Fruit fly (Drosophila melanogaster) whole organism, prepupa: ENCODE results near the gene Pburs.

Source experiments
- Blimp-1 ChIP-seq: fragments of 200-800 bp; sonication (Bioruptor generic); optimal IDR thresholded peaks from 3 replicates; lab custom pipeline; 2017; ENCODE audit warnings: missing biosample characterization, missing genetic modification characterization, mild to moderate bottlenecking, moderate library complexity, missing genetic modification reagents
- CG11294 ChIP-seq: fragments of 200-800 bp; sonication (Bioruptor generic); IDR thresholded peaks from 2 replicates; pipeline ENCODE4 v1.3.6; 2022; ENCODE audit warnings: missing biosample characterization, missing genetic modification characterization
- CG15336 ChIP-seq: fragments of 200-800 bp; sonication (Bioruptor generic); IDR thresholded peaks from 2 replicates; pipeline ENCODE4 v1.3.6; 2022; ENCODE audit warnings: missing biosample characterization, missing genetic modification characterization
- CG1621 ChIP-seq: fragments of 200-800 bp; sonication (Bioruptor generic); optimal IDR thresholded peaks from 3 replicates; lab custom pipeline; 2018; ENCODE audit warnings: missing biosample characterization, mild to moderate bottlenecking, missing genetic modification characterization
- CG16779 ChIP-seq: fragments of 200-800 bp; sonication (Bioruptor generic); optimal IDR thresholded peaks from 3 replicates; lab custom pipeline; 2017; ENCODE audit warnings: missing biosample characterization, mild to moderate bottlenecking, missing genetic modification characterization
- CG3919 ChIP-seq: fragments of 200-800 bp; sonication (Bioruptor generic); optimal IDR thresholded peaks from 3 replicates; lab custom pipeline; 2016; ENCODE audit warnings: missing biosample characterization, missing genetic modification characterization
- CG4318 ChIP-seq: fragments of 200-800 bp; sonication (Bioruptor generic); optimal IDR thresholded peaks from 3 replicates; lab custom pipeline; 2017; ENCODE audit warnings: missing biosample characterization, mild to moderate bottlenecking, missing genetic modification characterization
- CG6163 ChIP-seq: fragments of 200-800 bp; sonication (Bioruptor generic); IDR thresholded peaks from 3 replicates; pipeline ENCODE4 v1.3.6; 2022; ENCODE audit warnings: missing biosample characterization, missing genetic modification characterization
- CG6276 ChIP-seq: fragments of 200-800 bp; sonication (Bioruptor generic); optimal IDR thresholded peaks from 2 replicates; lab custom pipeline; 2017; ENCODE audit warnings: missing biosample characterization, mild to moderate bottlenecking, missing genetic modification characterization
- CG6792 ChIP-seq: fragments of 200-800 bp; sonication (Bioruptor generic); optimal IDR thresholded peaks from 3 replicates; lab custom pipeline; 2016; ENCODE audit warnings: missing biosample characterization, missing genetic modification characterization
- CG6854 ChIP-seq: fragments of 200-800 bp; sonication (Bioruptor generic); optimal IDR thresholded peaks from 2 replicates; lab custom pipeline; 2017; ENCODE audit warnings: missing biosample characterization, mild to moderate bottlenecking, missing genetic modification characterization
- CG7368 ChIP-seq: fragments of 200-800 bp; sonication (Bioruptor generic); optimal IDR thresholded peaks from 3 replicates; lab custom pipeline; 2016; ENCODE audit warnings: missing biosample characterization, missing genetic modification characterization
- CG8119 ChIP-seq: fragments of 200-800 bp; sonication (Bioruptor generic); IDR thresholded peaks from 3 replicates; pipeline ENCODE4 v1.3.6; 2022; ENCODE audit warnings: missing biosample characterization, missing genetic modification characterization
- CG8319 ChIP-seq: fragments of 200-800 bp; sonication (Bioruptor generic); optimal IDR thresholded peaks from 3 replicates; lab custom pipeline; 2016; ENCODE audit warnings: missing biosample characterization, missing genetic modification characterization
- CG9139 ChIP-seq: fragments of 200-800 bp; sonication (Bioruptor generic); optimal IDR thresholded peaks from 3 replicates; lab custom pipeline; 2017; ENCODE audit warnings: missing biosample characterization, mild to moderate bottlenecking, missing genetic modification characterization
- Eip78C ChIP-seq: fragments of 200-800 bp; sonication (Bioruptor generic); peaks from one replicate; lab custom pipeline; 2016; ENCODE audit warnings: missing biosample characterization, missing genetic modification characterization
- Eip93F ChIP-seq: fragments of 200-800 bp; sonication (Bioruptor generic); optimal IDR thresholded peaks from 2 replicates; lab custom pipeline; 2016; ENCODE audit warnings: missing biosample characterization, mild to moderate bottlenecking, missing genetic modification characterization
- Ets96B ChIP-seq: fragments of 200-800 bp; optimal IDR thresholded peaks from 2 replicates; lab custom pipeline; 2019; ENCODE audit warnings: missing biosample characterization, mild to moderate bottlenecking, missing genetic modification characterization, moderate library complexity
- Lpt ChIP-seq: fragments of 200-800 bp; sonication (Bioruptor generic); optimal IDR thresholded peaks from 3 replicates; lab custom pipeline; 2016; ENCODE audit warnings: missing biosample characterization, missing genetic modification characterization
- Met ChIP-seq: fragments of 200-800 bp; sonication (Bioruptor generic); optimal IDR thresholded peaks from 3 replicates; lab custom pipeline; 2016; ENCODE audit warnings: missing biosample characterization, missing genetic modification characterization
- OdsH ChIP-seq: fragments of 200-800 bp; sonication (Bioruptor generic); optimal IDR thresholded peaks from 3 replicates; lab custom pipeline; 2016; ENCODE audit warnings: missing biosample characterization, missing genetic modification characterization
- Sox102F ChIP-seq: fragments of 200-800 bp; sonication (Bioruptor generic); optimal IDR thresholded peaks from 2 replicates; lab custom pipeline; 2016; ENCODE audit warnings: missing biosample characterization, mild to moderate bottlenecking, missing genetic modification characterization
- Sox14 ChIP-seq: fragments of 200-800 bp; sonication (Bioruptor generic); optimal IDR thresholded peaks from 3 replicates; lab custom pipeline; 2016; ENCODE audit warnings: missing biosample characterization, missing genetic modification characterization
- cyc ChIP-seq: fragments of 200-800 bp; sonication (Bioruptor generic); optimal IDR thresholded peaks from 3 replicates; lab custom pipeline; 2016; ENCODE audit warnings: missing biosample characterization, missing genetic modification characterization
- dsx ChIP-seq: fragments of 200-800 bp; optimal IDR thresholded peaks from 3 replicates; lab custom pipeline; 2019; ENCODE audit warnings: missing biosample characterization, mild to moderate bottlenecking, missing genetic modification characterization, moderate library complexity; ENCODE audit not compliant: poor library complexity, severe bottlenecking
- eg ChIP-seq: fragments of 200-800 bp; sonication (Bioruptor generic); IDR thresholded peaks from 3 replicates; pipeline ENCODE4 v1.3.6; 2022; ENCODE audit warnings: missing biosample characterization, missing genetic modification characterization
- esn ChIP-seq: fragments of 200-800 bp; sonication (Bioruptor generic); optimal IDR thresholded peaks from 2 replicates; lab custom pipeline; 2016; ENCODE audit warnings: missing biosample characterization, mild to moderate bottlenecking, missing genetic modification characterization, moderate library complexity
- fd85E ChIP-seq: fragments of 200-800 bp; sonication (Bioruptor generic); optimal IDR thresholded peaks from 3 replicates; lab custom pipeline; 2016; ENCODE audit warnings: missing biosample characterization, missing genetic modification characterization
- fkh ChIP-seq: fragments of 200-800 bp; sonication (Bioruptor generic); optimal IDR thresholded peaks from 3 replicates; lab custom pipeline; 2017; ENCODE audit warnings: missing biosample characterization, mild to moderate bottlenecking, missing genetic modification characterization, moderate library complexity
- net ChIP-seq: fragments of 200-800 bp; sonication (Bioruptor generic); optimal IDR thresholded peaks from 3 replicates; lab custom pipeline; 2016; ENCODE audit warnings: missing biosample characterization, missing genetic modification characterization
- ss ChIP-seq, 2 experiments: fragments of 200-800 bp; sonication (Bioruptor generic); optimal IDR thresholded peaks; 2 replicates in 1 of 2; 3 replicates in 1 of 2; lab custom pipeline; 2017 to 2018; ENCODE audit warnings: mild to moderate bottlenecking in 2 of 2, missing biosample characterization in 2 of 2, missing genetic modification characterization in 2 of 2, moderate library complexity in 1 of 2
- svp ChIP-seq: fragments of 200-800 bp; sonication (Bioruptor generic); peaks from one replicate; lab custom pipeline; 2016; ENCODE audit warnings: missing biosample characterization, missing genetic modification characterization
- vri ChIP-seq: fragments of 200-800 bp; sonication (Bioruptor generic); optimal IDR thresholded peaks from 3 replicates; lab custom pipeline; 2016; ENCODE audit warnings: missing biosample characterization, mild to moderate bottlenecking, missing genetic modification characterization

Gene Pburs

DNA sequence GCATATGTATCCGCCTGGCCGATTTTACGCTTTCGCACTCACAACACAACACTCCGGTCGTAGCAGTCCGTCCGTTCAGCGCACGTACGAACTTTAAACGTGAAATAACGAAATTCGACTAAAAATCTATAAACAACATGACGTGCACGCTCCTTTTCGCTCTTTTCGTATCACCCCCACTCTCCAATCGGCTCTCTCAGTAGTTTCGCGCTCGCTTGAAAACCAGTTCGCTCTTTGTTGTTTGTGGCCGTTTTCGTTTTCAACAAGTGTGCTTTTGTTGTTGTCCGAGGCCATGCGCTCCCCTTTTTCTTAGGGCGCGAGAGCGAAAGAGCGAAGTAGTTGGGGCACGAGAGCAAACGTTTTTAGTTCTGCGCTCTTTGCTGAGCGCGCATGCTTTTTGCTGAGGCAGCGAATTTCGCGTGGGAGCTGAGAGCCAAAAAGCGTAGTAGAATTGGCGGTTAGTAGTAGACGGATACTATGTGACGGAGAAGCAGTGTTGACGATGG is 7.7 kb downstream of the Pburs start, which contains the start of gene elB:
TSS of gene elB (minus strand) at position 122 of the 506 bp plus-strand sequence.
- no peak for TF ChIP-seq CG6276 (GFP tag; lab: Kevin White, UChicago)
- TF ChIP-seq svp (GFP tag; lab: Kevin White, UChicago) = peak; percentile 66
- peak; percentile 37 for TF ChIP-seq CG9139
- TF ChIP-seq CG6163 (GFP tag; lab: Robert Waterston, UW) = peak; percentile 62; the same call in 1 of the 3 replicates
- peak; percentile 55 for TF ChIP-seq Sox14 (GFP tag; lab: Kevin White, UChicago)
- no peak for TF ChIP-seq CG6792 (GFP tag; lab: Kevin White, UChicago)
- peak; percentile 29 for TF ChIP-seq net (GFP tag; lab: Kevin White, UChicago)
- peak; percentile 13 for TF ChIP-seq fd85E
- TF ChIP-seq fkh (GFP tag; lab: Kevin White, UChicago) = peak; percentile 40
- peak; percentile 37 for TF ChIP-seq vri (GFP tag; lab: Kevin White, UChicago)
- peak; percentile 73; the same call in 1 of the 2 replicates for TF ChIP-seq CG15336 (GFP tag; lab: Robert Waterston, UW)
- TF ChIP-seq Eip78C (GFP tag; lab: Kevin White, UChicago) = peak; percentile 73
- no peak for TF ChIP-seq CG4318 (GFP tag; lab: Kevin White, UChicago)
- peak; percentile 5 for TF ChIP-seq esn (GFP tag; lab: Kevin White, UChicago)
- TF ChIP-seq Eip93F (GFP tag; lab: Kevin White, UChicago) = peak; percentile 17
- TF ChIP-seq Met (GFP tag; lab: Kevin White, UChicago) = no peak
- peak; percentile 50; the same call in 1 of the 3 replicates for TF ChIP-seq eg (GFP tag; lab: Robert Waterston, UW)
- peak; percentile 70 for TF ChIP-seq CG1621 (tag; lab: Kevin White, UChicago)
- peak; percentile 38 for TF ChIP-seq Lpt (GFP tag; lab: Kevin White, UChicago)
- TF ChIP-seq CG16779 = peak; percentile 28
- TF ChIP-seq Blimp-1 (GFP tag; lab: Kevin White, UChicago) = peak; percentile 96
- TF ChIP-seq ss (GFP tag; optimal IDR thresholded peaks at IDR 0.05; lab: Kevin White, UChicago) = peak; percentile 38 to 66
- peak; percentile 22 for TF ChIP-seq CG7368 (GFP tag; lab: Kevin White, UChicago)
- peak; percentile 22 for TF ChIP-seq CG3919 (GFP tag; lab: Kevin White, UChicago)
- peak; percentile 44 for TF ChIP-seq dsx
- TF ChIP-seq OdsH (GFP tag; lab: Kevin White, UChicago) = no peak
- peak; percentile 76 for TF ChIP-seq CG6854 (GFP tag; lab: Kevin White, UChicago)
- peak; percentile 68 for TF ChIP-seq Sox102F (GFP tag; lab: Kevin White, UChicago)
- no peak for TF ChIP-seq cyc (GFP tag; lab: Kevin White, UChicago)
- no peak for TF ChIP-seq CG8319 (GFP tag; lab: Kevin White, UChicago)
- peak; percentile 46; the same call in 2 of the 3 replicates for TF ChIP-seq CG8119 (GFP tag; lab: Robert Waterston, UW)
- TF ChIP-seq, all 60 proteins: peak for 24

DNA sequence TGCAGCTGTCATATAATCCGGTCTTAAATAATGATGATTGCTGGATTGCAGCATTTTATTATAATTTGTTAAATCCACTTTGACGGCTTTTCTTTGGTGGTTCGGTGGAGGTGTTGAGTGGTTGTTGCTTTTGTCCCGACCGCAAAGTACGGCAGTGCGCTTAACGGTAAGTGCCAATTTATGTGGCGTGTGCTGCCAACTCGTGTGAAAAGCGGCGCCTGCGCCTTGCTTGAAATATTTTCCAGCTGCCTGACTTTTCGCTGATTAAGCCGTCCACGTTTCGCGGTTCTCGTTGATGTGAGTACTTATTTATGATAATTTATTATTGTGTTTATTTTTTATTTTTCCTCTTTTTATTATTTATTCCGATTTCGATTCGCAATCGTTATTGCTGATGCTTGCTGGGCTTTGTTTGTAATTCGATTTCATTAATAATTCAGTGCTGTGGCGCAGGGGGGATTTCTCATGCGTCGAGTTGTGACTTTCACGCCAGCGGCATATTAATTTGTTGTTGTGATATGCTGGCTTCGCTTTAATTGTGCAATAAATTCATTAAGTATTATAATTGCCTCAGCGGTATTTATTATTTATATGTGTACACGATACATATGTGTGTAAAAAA is 8.6 kb downstream of the Pburs start:
- no peak for TF ChIP-seq CG11294 (GFP tag; lab: Robert Waterston, UW)
- TF ChIP-seq Eip78C (GFP tag; lab: Kevin White, UChicago) = peak; percentile 48
- TF ChIP-seq svp (GFP tag; lab: Kevin White, UChicago) = peak; percentile 7

DNA sequence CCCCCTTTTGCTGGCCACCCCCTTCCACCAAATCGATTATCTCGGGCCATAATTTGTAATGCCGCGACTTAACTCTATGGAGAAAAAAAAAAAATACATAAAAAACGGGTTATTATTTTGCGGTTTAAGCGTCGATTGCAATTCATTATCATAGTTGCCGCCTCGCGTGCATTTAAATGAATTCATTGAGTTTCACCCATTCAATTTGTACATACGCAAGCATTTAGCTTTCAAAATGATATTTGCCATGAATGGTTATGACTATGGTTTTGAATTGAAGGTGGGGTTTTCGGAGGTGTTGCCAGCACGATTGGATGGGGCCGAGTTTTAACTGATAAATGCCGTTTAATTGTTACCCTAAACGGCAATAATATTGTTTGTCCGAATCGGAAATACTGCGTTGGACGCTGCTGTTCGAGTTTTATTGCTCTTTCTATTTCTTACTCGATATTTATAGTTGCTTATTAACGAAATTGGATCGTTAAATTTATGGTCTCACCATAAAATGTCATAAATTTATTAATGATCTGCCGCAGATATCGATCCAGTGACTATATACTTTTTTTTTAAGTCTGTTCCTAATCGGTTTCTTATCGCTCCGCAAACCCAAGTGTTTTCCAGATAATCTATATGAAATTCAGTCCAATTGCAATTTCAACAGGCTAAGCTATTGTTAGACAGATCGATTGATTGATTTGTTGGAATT is 12.2 kb downstream of the Pburs start:
- TF ChIP-seq Eip78C (GFP tag; lab: Kevin White, UChicago) (peak; percentile 59), Ets96B (tag; lab: Kevin White, UChicago) (no peak), ss (GFP tag; optimal IDR thresholded peaks at IDR 0.05; lab: Kevin White, UChicago) (peak in 1 of 2 experiments; percentile 8)
